Fruit fly (Drosophila melanogaster) whole organism, embryonic: ENCODE data around the gene CG9372.

ENCODE experiments used
- CG2875 ChIP-seq: fragments of 200-800 bp; sonication (Bioruptor generic); optimal IDR thresholded peaks from 2 replicates; lab custom pipeline; 2017; ENCODE audit warnings: missing biosample characterization, mild to moderate bottlenecking, missing genetic modification characterization, missing genetic modification reagents
- CrebB ChIP-seq: fragments of 200-800 bp; sonication (Bioruptor generic); optimal IDR thresholded peaks from 3 replicates; lab custom pipeline; 2018; ENCODE audit warnings: missing biosample characterization, mild to moderate bottlenecking, missing genetic modification characterization
- MESR4 ChIP-seq: fragments of 200-800 bp; sonication (Bioruptor generic); optimal IDR thresholded peaks from 2 replicates; lab custom pipeline; 2018; ENCODE audit warnings: missing biosample characterization, mild to moderate bottlenecking, missing genetic modification characterization, moderate library complexity
- gsb-n ChIP-seq: fragments of 200-800 bp; sonication (Bioruptor generic); optimal IDR thresholded peaks from 3 replicates; lab custom pipeline; 2018; ENCODE audit warnings: missing biosample characterization, mild to moderate bottlenecking, missing genetic modification characterization
- sob ChIP-seq: fragments of 200-800 bp; sonication (Bioruptor generic); IDR thresholded peaks from 2 replicates; pipeline ENCODE4 v1.3.6; 2022; ENCODE audit warnings: missing biosample characterization, missing genetic modification characterization

DNA sequence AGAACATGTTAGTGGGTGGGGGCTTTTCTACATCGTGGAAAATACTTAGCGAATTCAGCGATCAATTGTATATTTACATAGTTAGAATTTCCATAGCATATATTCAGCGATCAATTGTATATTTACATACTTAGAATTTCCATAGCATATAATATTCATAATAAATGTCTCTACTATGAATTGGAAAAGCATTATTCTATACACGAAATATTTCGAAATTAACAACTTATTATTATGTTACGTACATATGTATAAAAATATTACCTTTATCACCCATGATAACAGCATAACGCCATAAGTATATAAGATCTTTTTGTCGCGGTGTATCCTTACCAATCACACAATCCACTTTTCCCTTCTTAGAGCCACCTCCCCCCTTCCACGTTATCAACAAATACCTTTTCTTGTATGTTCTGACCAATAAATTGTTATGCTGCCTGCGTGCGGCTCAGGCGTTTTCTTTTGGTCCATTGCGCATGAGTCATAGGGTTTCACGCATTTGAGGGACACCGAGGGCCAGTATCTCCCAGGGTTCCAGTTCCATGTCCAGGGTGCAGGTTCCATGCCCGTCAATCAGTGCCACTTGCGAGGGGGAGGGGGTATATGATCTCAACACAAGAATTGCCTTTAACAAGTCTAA is 30.9 kb downstream of the CG9372 start:
- no peak for TF ChIP-seq MESR4 (GFP tag; lab: Kevin White, UChicago)
- TF ChIP-seq sob (GFP tag; lab: Robert Waterston, UW) = no peak
- peak; percentile 68 for TF ChIP-seq gsb-n (tag; lab: Kevin White, UChicago)
- no peak for TF ChIP-seq CrebB (tag; lab: Kevin White, UChicago)
- TF ChIP-seq CG2875 = peak; percentile 31
